Worm (Caenorhabditis elegans): Measurements from ENCODE around the gene E02A10.4.

DNA sequence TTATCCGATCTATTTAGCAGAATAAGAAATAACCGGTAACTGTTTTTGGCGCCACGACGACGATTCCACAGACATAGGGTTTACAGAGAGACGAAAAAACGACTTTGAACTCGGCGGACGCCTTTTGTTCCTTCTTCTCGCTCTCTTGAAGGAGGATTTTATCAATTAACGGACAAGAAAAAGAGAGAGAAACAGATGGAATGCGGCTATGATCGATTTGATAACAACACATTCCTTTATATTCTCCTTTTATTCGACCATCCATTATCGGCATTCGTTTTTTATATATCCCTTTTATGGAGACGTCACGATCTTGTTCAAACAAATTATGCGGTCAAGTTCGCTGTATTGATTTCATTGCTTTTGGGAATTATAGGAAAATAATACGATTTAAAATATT lies 18.9 kb downstream of the E02A10.4 start:
- TF ChIP-seq Y53G8AR.9 (GFP tag; conservative IDR thresholded peaks at IDR 0.05) (no peak), D2030.7 (GFP tag; IDR thresholded peaks at IDR 0.05) (no peak), F57C9.4 (tag; optimal IDR thresholded peaks at IDR 0.05) (no peak), ets-4 (GFP tag; optimal IDR thresholded peaks at IDR 0.05) (no peak), unc-62 (GFP tag; optimal IDR thresholded peaks at IDR 0.05) (no peak), K12H6.12 (tag; optimal IDR thresholded peaks at IDR 0.05) (no peak), ama-1 (optimal IDR thresholded peaks at IDR 0.05) (peak; percentile 73), ama-1 (GFP tag; optimal IDR thresholded peaks at IDR 0.05) (no peak), somi-1 (GFP tag; optimal IDR thresholded peaks at IDR 0.05) (no peak)
